Worm (Caenorhabditis elegans) whole organism, L4/young adult: ENCODE results near the gene T07C4.12.

Experiments
- W03F9.2 ChIP-seq: fragments of 150-350 bp; optimal IDR thresholded peaks from 2 replicates; lab custom pipeline; 2014; ENCODE audit warnings: missing biosample characterization, missing genetic modification characterization
- dao-5 ChIP-seq: sonication (generic microtip); optimal IDR thresholded peaks from 2 replicates; lab custom pipeline; 2016; ENCODE audit warnings: missing genotype, missing genetic modification characterization, moderate library complexity, missing compliant biosample characterization
- him-1 ChIP-seq: sonication (generic microtip); optimal IDR thresholded peaks from 2 replicates; lab custom pipeline; 2016; ENCODE audit warnings: missing genotype, missing genetic modification reagents, missing genetic modification characterization, missing compliant biosample characterization

The T07C4.12 gene

DNA sequence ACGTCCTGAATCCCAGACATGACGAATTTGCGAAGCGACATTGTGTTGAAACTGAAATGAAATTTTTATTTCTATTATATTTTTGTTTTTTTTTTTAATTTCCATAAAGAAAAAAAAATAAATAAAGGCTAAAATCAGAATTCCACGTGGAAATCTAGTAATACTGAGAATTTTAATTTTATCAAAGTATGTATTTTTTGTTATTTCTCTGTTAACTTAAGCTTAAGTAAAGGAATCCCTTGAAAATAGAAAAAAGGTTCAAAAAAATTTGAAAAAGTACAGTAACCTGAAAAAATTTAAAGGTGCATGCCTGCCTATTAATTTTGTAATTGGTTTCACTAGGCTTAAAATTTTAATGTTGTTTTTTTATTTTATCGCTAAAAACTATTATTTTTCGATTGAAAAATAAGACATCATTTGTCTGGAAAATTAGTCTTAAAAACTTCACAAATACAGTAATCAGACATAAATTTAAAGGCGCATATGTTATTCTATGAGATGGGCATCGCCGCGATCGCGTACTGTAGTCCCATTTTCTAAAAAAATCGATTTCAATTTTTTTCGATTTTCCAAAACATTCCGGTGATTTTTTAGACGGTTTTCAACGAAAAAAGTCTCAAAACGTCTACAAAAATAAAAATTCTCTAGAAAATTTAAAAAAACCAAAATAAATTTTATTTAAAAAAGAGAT, 1.9 kb downstream of the T07C4.12 start, which contains the start of gene nex-2:
nex-2 (minus strand) TSS at position 51 of the 691 bp plus-strand sequence.
- no peak for TF ChIP-seq him-1
- no peak for TF ChIP-seq W03F9.2 (tag; lab: Kevin White, UChicago)
- no peak for TF ChIP-seq dao-5

- no peak for TF ChIP-seq W03F9.2 (tag; lab: Kevin White, UChicago)
- no peak for TF ChIP-seq dao-5
- no peak for TF ChIP-seq him-1
These were observed 2.6 kb downstream of the T07C4.12 start for ce11 chrIII:10329811-10330210.

DNA sequence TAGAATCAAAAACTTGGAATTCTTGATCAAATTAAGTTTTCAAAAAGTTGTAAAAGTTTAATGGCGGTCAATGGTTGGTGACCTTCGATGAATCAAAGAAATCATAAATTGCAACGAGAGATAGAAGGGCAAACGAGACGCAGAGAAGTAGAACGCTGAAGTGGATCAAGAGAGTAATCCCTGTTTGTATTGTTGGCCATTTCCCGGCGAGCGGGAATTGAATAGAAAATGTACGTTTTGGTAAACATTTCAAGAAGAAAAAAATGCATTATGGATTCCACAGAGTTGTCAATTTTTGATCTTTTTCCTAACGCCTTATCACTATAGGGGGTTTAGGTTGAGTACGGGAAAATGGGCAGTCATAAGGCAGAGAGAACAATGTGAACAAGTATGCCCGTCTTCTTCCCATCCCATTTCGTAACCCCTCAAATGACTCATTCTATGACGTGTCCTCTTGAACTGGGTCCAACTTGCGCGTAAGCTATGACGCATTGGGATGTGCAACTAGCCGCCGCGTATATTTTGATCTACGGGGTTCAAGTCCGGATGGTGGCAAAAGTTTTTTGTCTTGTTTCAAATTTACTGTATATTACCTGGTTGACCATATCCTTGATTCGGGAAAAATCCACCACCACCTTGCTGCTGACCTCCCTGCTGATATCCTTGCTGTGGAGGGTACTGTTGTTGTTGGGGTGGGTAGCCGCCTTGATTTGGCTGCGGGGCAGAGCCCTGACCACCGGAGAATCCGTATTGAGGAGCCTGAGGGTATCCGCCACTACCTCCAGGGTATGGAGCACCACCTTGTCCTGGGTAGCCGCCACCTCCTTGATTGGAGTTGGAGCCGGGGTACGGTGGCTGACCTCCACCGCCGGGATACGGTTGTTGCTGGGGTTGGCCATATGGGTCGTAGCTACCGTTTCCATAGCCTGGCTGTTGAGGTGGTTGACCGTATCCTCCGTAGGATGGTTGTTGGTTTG, 3.6 kb downstream of the T07C4.12 start:
- TF ChIP-seq dao-5: no peak
- TF ChIP-seq him-1: no peak
- TF ChIP-seq W03F9.2 (tag; lab: Kevin White, UChicago): no peak

- TF ChIP-seq him-1 (no peak), dao-5 (no peak), W03F9.2 (tag; lab: Kevin White, UChicago) (no peak)
These were observed 6.1 kb downstream of the T07C4.12 start for ce11 chrIII:10326327-10326726.

DNA sequence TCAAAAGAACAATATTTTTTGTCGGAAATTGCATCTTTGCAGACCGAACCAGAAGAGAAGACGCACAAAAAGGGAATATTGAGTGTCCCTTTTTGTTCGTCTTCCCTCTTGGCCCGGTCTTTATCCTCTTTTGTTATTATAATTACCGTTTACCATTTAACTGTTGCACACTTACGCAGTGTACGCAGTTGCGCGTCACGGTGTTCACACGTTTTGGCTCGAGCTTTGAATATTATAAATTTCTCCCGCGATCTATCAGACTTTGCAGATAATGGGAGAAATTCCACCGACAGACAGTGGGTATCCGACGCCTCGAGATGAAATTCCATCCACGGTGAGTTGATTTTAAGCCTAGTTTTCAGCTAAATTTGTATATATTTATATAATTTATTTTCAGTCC, 11.7 kb downstream of the T07C4.12 start, which contains the start of gene sas-7:
sas-7 (plus strand) TSS at position 232 of the 400 bp plus-strand sequence.
- no peak for TF ChIP-seq W03F9.2 (tag; lab: Kevin White, UChicago)
- TF ChIP-seq him-1: no peak
- TF ChIP-seq dao-5: no peak

ce11 chrIII:10318755-10319154, 13.7 kb downstream of the T07C4.12 start, which contains the start of gene unc-69:
TSS of gene unc-69 (plus strand) at chrIII:10318939.
- TF ChIP-seq W03F9.2 (tag; lab: Kevin White, UChicago) (peak; percentile 67), dao-5 (no peak)

DNA sequence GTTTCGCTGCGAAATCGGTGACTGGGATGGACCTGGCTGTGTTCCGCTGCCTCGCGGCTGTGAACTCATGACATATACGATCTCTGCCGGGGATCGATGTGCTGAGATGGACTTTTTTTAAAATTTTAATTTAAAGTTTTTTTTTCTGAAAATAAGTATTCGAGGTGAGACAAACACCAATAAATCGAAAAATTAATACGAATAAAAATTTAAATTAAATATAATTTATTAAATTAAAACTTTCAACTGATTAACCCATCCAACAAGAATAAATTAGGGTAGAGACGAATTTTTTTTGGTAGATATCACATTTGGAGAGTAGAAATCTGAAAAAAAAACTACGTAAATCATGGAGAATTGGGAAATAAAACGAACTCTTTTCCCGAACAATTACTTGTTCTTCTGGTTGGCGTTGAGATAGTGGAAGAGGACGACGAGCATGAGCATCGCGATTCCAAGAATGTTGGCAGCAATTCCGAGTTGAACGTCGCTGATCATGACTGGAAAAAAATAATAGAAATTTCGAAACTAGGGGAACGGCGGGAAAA, 14.3 kb downstream of the T07C4.12 start, which contains the start of the genes unc-50 and ostf-4:
unc-50 (minus strand) TSS at position 101 of the 548 bp plus-strand sequence.
ostf-4 (minus strand) TSS at position 498 of the 548 bp plus-strand sequence.
- TF ChIP-seq dao-5 (no peak), him-1 (no peak), W03F9.2 (tag; lab: Kevin White, UChicago) (no peak)

DNA sequence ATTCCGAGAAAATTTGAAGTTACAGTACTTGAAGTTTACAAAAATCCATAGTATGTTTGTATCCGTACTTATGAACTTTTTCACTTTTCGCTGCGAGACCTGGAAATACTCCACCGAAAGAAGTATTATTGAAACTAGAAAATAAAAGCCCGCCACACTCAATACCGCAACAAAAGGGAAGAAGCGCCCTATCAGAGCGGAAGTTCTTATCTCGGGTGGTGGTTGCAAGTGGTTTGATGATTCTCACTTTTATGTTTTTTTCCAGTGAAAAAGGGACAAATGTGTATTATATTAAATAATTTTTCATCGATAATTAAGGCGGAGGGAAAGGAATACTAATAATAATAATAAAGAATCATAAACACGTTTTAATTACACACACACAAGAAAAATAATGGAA, 18.2 kb downstream of the T07C4.12 start:
- TF ChIP-seq W03F9.2 (tag; lab: Kevin White, UChicago) (no peak), dao-5 (no peak), him-1 (no peak)

ce11 chrIII:10311016-10311415, 21.4 kb downstream of the T07C4.12 start, which contains the start of gene T07A5.7:
TSS of gene T07A5.7 (minus strand) at chrIII:10311116.
- no peak for TF ChIP-seq him-1
- TF ChIP-seq W03F9.2 (tag; lab: Kevin White, UChicago): no peak
- TF ChIP-seq dao-5: no peak

ce11 chrIII:10306049-10306448, 26.4 kb downstream of the T07C4.12 start, which contains the start of gene T07A5.1:
TSS of gene T07A5.1 (minus strand) at chrIII:10306197.
- TF ChIP-seq dao-5 (no peak), W03F9.2 (tag; lab: Kevin White, UChicago) (no peak), him-1 (no peak)

DNA sequence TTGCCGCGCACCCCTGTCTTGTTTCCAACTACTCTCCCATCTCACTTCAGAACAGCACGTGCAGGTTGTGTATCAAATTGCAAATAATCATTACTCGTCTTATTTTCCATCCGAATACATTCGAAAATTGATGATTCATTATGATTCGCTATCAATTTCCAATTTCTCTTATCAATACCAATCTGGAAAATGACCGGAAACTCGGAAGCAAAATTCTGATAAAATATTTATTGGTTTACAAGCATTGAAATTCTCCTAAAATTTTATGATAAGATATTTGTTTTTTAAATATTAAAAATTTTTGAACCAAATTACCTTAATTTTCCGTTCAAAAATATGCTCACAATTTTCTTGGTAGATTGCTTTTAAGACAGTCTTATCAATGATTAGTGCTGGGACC, 27.2 kb downstream of the T07C4.12 start:
- no peak for TF ChIP-seq dao-5
- TF ChIP-seq him-1: no peak
- no peak for TF ChIP-seq W03F9.2 (tag; lab: Kevin White, UChicago)

- no peak for TF ChIP-seq him-1
- TF ChIP-seq dao-5: no peak
- no peak for TF ChIP-seq W03F9.2 (tag; lab: Kevin White, UChicago)
These were observed 32.4 kb downstream of the T07C4.12 start, which contains the start of gene vglu-3 for ce11 chrIII:10300078-10300477. TSS of gene vglu-3 (plus strand) at chrIII:10300378.

DNA sequence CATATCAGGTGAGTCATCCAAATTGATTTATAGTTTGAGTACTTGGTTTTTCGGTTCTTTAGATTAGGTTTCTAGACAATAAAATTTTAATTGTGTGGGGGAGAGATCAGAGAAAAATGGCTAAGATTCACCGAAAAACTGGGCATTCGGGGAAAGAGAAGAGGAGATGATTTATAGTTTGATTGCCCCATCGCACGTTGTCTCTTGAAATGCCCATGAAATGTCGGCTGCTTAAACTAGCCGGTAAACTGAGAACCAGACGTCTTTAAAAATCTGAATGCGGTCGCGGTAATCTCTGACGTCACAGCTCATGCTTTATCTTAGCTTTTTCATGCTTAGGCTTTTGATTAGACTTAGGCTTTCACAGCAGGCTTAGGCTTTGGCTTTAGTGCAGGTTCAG, 35.6 kb downstream of the T07C4.12 start:
- TF ChIP-seq him-1: no peak

ce11 chrIII:10294837-10295236, 37.6 kb downstream of the T07C4.12 start, which contains the start of gene vglu-2:
TSS of gene vglu-2 (plus strand) at chrIII:10295137.
- TF ChIP-seq dao-5: no peak
- no peak for TF ChIP-seq W03F9.2 (tag; lab: Kevin White, UChicago)
- TF ChIP-seq him-1: no peak
